Worm (Caenorhabditis elegans): ENCODE measurements around the gene tag-343.

DNA sequence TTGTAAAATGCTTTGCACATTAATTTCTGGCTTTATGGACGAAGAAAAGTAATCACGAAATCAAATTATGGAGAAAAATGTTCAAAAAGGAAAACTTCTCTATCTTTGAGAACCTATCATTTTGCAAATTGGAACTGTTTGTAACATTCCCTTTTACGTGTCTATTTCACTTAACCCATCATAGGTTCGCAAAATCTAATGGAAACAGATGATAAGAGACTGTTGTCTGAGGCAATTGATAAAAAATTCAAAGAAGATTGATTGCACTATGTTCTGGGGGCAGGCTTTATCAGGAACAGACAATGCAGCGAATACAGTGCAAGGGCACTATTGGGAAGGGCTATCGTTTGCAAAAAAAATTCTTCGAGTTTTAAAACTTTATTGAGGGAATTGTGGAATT, 20.7 kb upstream of the tag-343 start:
- TF ChIP-seq fkh-4 (tag; optimal IDR thresholded peaks at IDR 0.05; ENCODE audit: borderline replicate concordance): no peak
- TF ChIP-seq fos-1 (tag; optimal IDR thresholded peaks at IDR 0.05): no peak
- TF ChIP-seq blmp-1 (tag; optimal IDR thresholded peaks at IDR 0.05): no peak
- TF ChIP-seq egl-27 (tag; optimal IDR thresholded peaks at IDR 0.05): no peak
- no peak for TF ChIP-seq nhr-11 (tag; optimal IDR thresholded peaks at IDR 0.05)
- no peak for TF ChIP-seq ces-1 (GFP tag; optimal IDR thresholded peaks at IDR 0.05)
- no peak for TF ChIP-seq nhr-12 (tag; optimal IDR thresholded peaks at IDR 0.05)
- TF ChIP-seq ama-1 (optimal IDR thresholded peaks at IDR 0.05): no peak
- TF ChIP-seq aha-1 (tag; optimal IDR thresholded peaks at IDR 0.05): no peak

Data from whole organism, L1 larva.